Worm (Caenorhabditis elegans) whole organism, L3 larva: Measurements from ENCODE around the gene F26F4.6.
A peak's percentile ranks its signal among the peaks of the same experiment; 100 is the strongest.

ENCODE experiments used
- R02D3.7 ChIP-seq: fragments of 150-350 bp; optimal IDR thresholded peaks from 2 replicates; lab custom pipeline; 2014; ENCODE audit warnings: missing biosample characterization, missing genetic modification characterization
- ZK546.5 ChIP-seq: sonication (generic microtip); optimal IDR thresholded peaks from 2 replicates; lab custom pipeline; 2017; ENCODE audit warnings: missing biosample characterization, missing genetic modification characterization
- aly-2 ChIP-seq: fragments of 150-350 bp; optimal IDR thresholded peaks from 2 replicates; lab custom pipeline; 2014; ENCODE audit warnings: missing biosample characterization, missing genetic modification characterization
- ceh-16 ChIP-seq: sonication (generic microtip); optimal IDR thresholded peaks from 2 replicates; lab custom pipeline; 2017; ENCODE audit warnings: missing biosample characterization, missing genetic modification characterization
- ceh-28 ChIP-seq: fragments of 150-350 bp; optimal IDR thresholded peaks from 2 replicates; lab custom pipeline; 2014; ENCODE audit warnings: missing biosample characterization, missing genetic modification reagents, missing genetic modification characterization
- ceh-82 ChIP-seq: fragments of 150-350 bp; optimal IDR thresholded peaks from 2 replicates; lab custom pipeline; 2014; ENCODE audit warnings: missing biosample characterization, missing genetic modification characterization
- ceh-9 ChIP-seq: sonication (generic microtip); optimal IDR thresholded peaks from 2 replicates; lab custom pipeline; 2018; ENCODE audit warnings: missing biosample characterization, missing genetic modification characterization
- egl-5 ChIP-seq: fragments of 150-350 bp; optimal IDR thresholded peaks from 2 replicates; lab custom pipeline; 2017; ENCODE audit warnings: missing biosample characterization, missing genetic modification reagents, missing genetic modification characterization, inconsistent platforms
- elt-2 ChIP-seq: sonication (generic microtip); optimal IDR thresholded peaks from 2 replicates; lab custom pipeline; 2016; ENCODE audit warnings: missing genetic modification reagents, mild to moderate bottlenecking, missing genetic modification characterization, missing compliant biosample characterization
- elt-3 ChIP-seq, 3 experiments: fragments of 150-350 bp in 1 of 3; sonication (generic microtip) in 2 of 3; optimal IDR thresholded peaks; 2 replicates in 2 of 3; 4 replicates in 1 of 3; lab custom pipeline; 2014 to 2017; ENCODE audit warnings: missing biosample characterization in 3 of 3, missing genetic modification characterization in 3 of 3
- fkh-10 ChIP-seq: sonication (generic microtip); optimal IDR thresholded peaks from 2 replicates; lab custom pipeline; 2017; ENCODE audit warnings: missing biosample characterization, missing genetic modification reagents, missing genetic modification characterization
- fkh-2 ChIP-seq: fragments of 150-350 bp; optimal IDR thresholded peaks from 2 replicates; lab custom pipeline; 2014; ENCODE audit warnings: missing biosample characterization, missing genetic modification reagents, missing genetic modification characterization
- fos-1 ChIP-seq: fragments of 150-350 bp; optimal IDR thresholded peaks from 2 replicates; lab custom pipeline; 2014; ENCODE audit warnings: missing biosample characterization, missing genetic modification characterization
- hmg-11 ChIP-seq: sonication (generic microtip); optimal IDR thresholded peaks from 2 replicates; lab custom pipeline; 2016; ENCODE audit warnings: missing genetic modification characterization, missing compliant biosample characterization
- jun-1 ChIP-seq: fragments of 150-350 bp; optimal IDR thresholded peaks from 2 replicates; lab custom pipeline; 2014; ENCODE audit warnings: missing biosample characterization, missing genetic modification reagents, missing genetic modification characterization
- lin-15B ChIP-seq: fragments of 150-350 bp; optimal IDR thresholded peaks from 2 replicates; lab custom pipeline; 2014; ENCODE audit warnings: missing biosample characterization, missing genetic modification characterization
- lin-39 ChIP-seq: fragments of 150-350 bp; optimal IDR thresholded peaks from 2 replicates; lab custom pipeline; 2018; ENCODE audit warnings: missing biosample characterization, missing genetic modification reagents, missing genetic modification characterization
- lsy-12 ChIP-seq: sonication (generic microtip); optimal IDR thresholded peaks from 2 replicates; lab custom pipeline; 2016; ENCODE audit warnings: mild to moderate bottlenecking, missing genetic modification characterization, missing compliant biosample characterization
- mdl-1 ChIP-seq: fragments of 150-350 bp; optimal IDR thresholded peaks from 2 replicates; lab custom pipeline; 2014; ENCODE audit warnings: missing biosample characterization, missing genetic modification characterization
- nfya-1 ChIP-seq: sonication (generic microtip); optimal IDR thresholded peaks from 2 replicates; lab custom pipeline; 2017; ENCODE audit warnings: missing genetic modification characterization, mild to moderate bottlenecking, missing compliant biosample characterization, antibody characterized with exemption, moderate library complexity; ENCODE audit not compliant: insufficient read depth
- nhr-11 ChIP-seq: fragments of 150-350 bp; optimal IDR thresholded peaks from 2 replicates; lab custom pipeline; 2014; ENCODE audit warnings: missing biosample characterization, missing genetic modification characterization
- nhr-12 ChIP-seq: fragments of 150-350 bp; optimal IDR thresholded peaks from 2 replicates; lab custom pipeline; 2014; ENCODE audit warnings: missing biosample characterization, missing genetic modification characterization
- nhr-23 ChIP-seq: fragments of 150-350 bp; optimal IDR thresholded peaks from 2 replicates; lab custom pipeline; 2014; ENCODE audit warnings: missing biosample characterization, missing genetic modification reagents, missing genetic modification characterization
- nhr-43 ChIP-seq: sonication (generic microtip); optimal IDR thresholded peaks from 2 replicates; lab custom pipeline; 2016; ENCODE audit warnings: mild to moderate bottlenecking, missing genetic modification characterization, missing compliant biosample characterization; ENCODE audit not compliant: poor library complexity, severe bottlenecking
- nhr-67 ChIP-seq: fragments of 150-350 bp; optimal IDR thresholded peaks from 2 replicates; lab custom pipeline; 2014; ENCODE audit warnings: missing biosample characterization, missing genetic modification characterization
- nhr-77 ChIP-seq: fragments of 150-350 bp; optimal IDR thresholded peaks from 2 replicates; lab custom pipeline; 2014; ENCODE audit warnings: missing biosample characterization, missing genetic modification characterization
- pha-4 ChIP-seq: fragments of 150-350 bp; optimal IDR thresholded peaks from 2 replicates; lab custom pipeline; 2014; ENCODE audit warnings: missing biosample characterization, missing genetic modification reagents, missing genetic modification characterization
- pqm-1 ChIP-seq: fragments of 150-350 bp; optimal IDR thresholded peaks from 2 replicates; lab custom pipeline; 2017; ENCODE audit warnings: missing biosample characterization, missing genetic modification characterization, inconsistent platforms
- sea-2 ChIP-seq: fragments of 150-350 bp; sonication (generic microtip); optimal IDR thresholded peaks from 4 replicates; lab custom pipeline; 2014; ENCODE audit warnings: missing biosample characterization, missing genetic modification reagents, missing genetic modification characterization
- skn-1 ChIP-seq: fragments of 150-350 bp; optimal IDR thresholded peaks from 2 replicates; lab custom pipeline; 2014; ENCODE audit warnings: missing biosample characterization, missing genetic modification characterization
- snpc-4 ChIP-seq: fragments of 150-350 bp; optimal IDR thresholded peaks from 2 replicates; lab custom pipeline; 2014; ENCODE audit warnings: missing biosample characterization, missing genetic modification characterization
- unc-62 ChIP-seq: fragments of 150-350 bp; sonication (generic microtip); optimal IDR thresholded peaks from 4 replicates; lab custom pipeline; 2014; ENCODE audit warnings: missing biosample characterization, missing genetic modification reagents, missing genetic modification characterization
- ztf-11 ChIP-seq: fragments of 150-350 bp; optimal IDR thresholded peaks from 2 replicates; lab custom pipeline; 2014; ENCODE audit warnings: missing biosample characterization, missing genetic modification characterization

F26F4.6 gene

ce11 chrIII:4910956-4911355 is 17.5 kb upstream of the F26F4.6 start, which contains the start of gene F26F4.2:
F26F4.2 (plus strand) TSS chrIII:4911256.
- TF ChIP-seq nhr-23 (tag; lab: Kevin White, UChicago) = no peak
- no peak for TF ChIP-seq pha-4 (tag; lab: Kevin White, UChicago)

- TF ChIP-seq nhr-11 (tag; lab: Kevin White, UChicago) (no peak), nhr-43 (tag; lab: Kevin White, UChicago) (no peak), pqm-1 (tag; lab: Kevin White, UChicago) (no peak), R02D3.7 (tag; lab: Kevin White, UChicago) (no peak), ceh-16 (tag; lab: Kevin White, UChicago) (no peak), ceh-9 (tag; lab: Kevin White, UChicago) (no peak), nhr-23 (tag; lab: Kevin White, UChicago) (no peak), unc-62 (GFP tag; lab: Kevin White, UChicago) (no peak), lin-15B (tag; lab: Kevin White, UChicago) (no peak), ceh-28 (tag; lab: Kevin White, UChicago) (no peak), lin-39 (tag; lab: Kevin White, UChicago) (no peak)
- TF ChIP-seq, all 47 proteins: peak for 0
Measured at ce11 chrIII:4909938-4910337, 16.5 kb upstream of the F26F4.6 start, which contains the start of gene F26F4.12. F26F4.12 (minus strand) TSS chrIII:4910038.

- no peak for TF ChIP-seq fkh-10 (GFP tag; lab: Kevin White, UChicago)
- TF ChIP-seq nhr-77 (tag; lab: Kevin White, UChicago) = no peak
- TF ChIP-seq lin-15B (tag; lab: Kevin White, UChicago) = no peak
- TF ChIP-seq fos-1 = no peak
Measured at ce11 chrIII:4906896-4907295, 13.5 kb upstream of the F26F4.6 start, which contains the start of gene rom-1. rom-1 (plus strand) TSS chrIII:4907196.

ce11 chrIII:4906365-4906764 is 12.9 kb upstream of the F26F4.6 start:
- TF ChIP-seq elt-3 (tag; optimal IDR thresholded peaks at IDR 0.05; lab: Kevin White, UChicago) (peak in 1 of 3 experiments; percentile 40), elt-2 (peak; percentile 64), fkh-2 (tag; lab: Kevin White, UChicago) (no peak), pha-4 (tag; lab: Kevin White, UChicago) (peak; percentile 24), snpc-4 (tag; lab: Kevin White, UChicago) (peak; percentile 26), pqm-1 (tag; lab: Kevin White, UChicago) (peak; percentile 2), lsy-12 (no peak), jun-1 (peak; percentile 44)

ce11 chrIII:4905405-4905804 is 12.0 kb upstream of the F26F4.6 start, which contains the start of gene F26F4.8:
F26F4.8 (minus strand) TSS chrIII:4905473.
- TF ChIP-seq nhr-77 (tag; lab: Kevin White, UChicago) (no peak), fos-1 (no peak), ceh-82 (tag; lab: Kevin White, UChicago) (no peak), nhr-23 (tag; lab: Kevin White, UChicago) (no peak), skn-1 (no peak), ztf-11 (no peak), sea-2 (GFP tag; lab: Kevin White, UChicago) (no peak), lin-15B (tag; lab: Kevin White, UChicago) (peak; percentile 42), lsy-12 (no peak), mdl-1 (tag; lab: Kevin White, UChicago) (no peak), jun-1 (no peak), pqm-1 (tag; lab: Kevin White, UChicago) (no peak), unc-62 (GFP tag; lab: Kevin White, UChicago) (no peak), aly-2 (no peak), nhr-12 (tag; lab: Kevin White, UChicago) (no peak), hmg-11 (tag; lab: Kevin White, UChicago) (no peak), nfya-1 (tag; lab: Kevin White, UChicago) (peak; percentile 52), pha-4 (tag; lab: Kevin White, UChicago) (peak; percentile 14), egl-5 (no peak)

ce11 chrIII:4903784-4904183 is 10.3 kb upstream of the F26F4.6 start, which contains the start of gene kbp-2:
kbp-2 (minus strand) TSS chrIII:4903884.
- TF ChIP-seq pha-4 (tag; lab: Kevin White, UChicago) (no peak), nhr-11 (tag; lab: Kevin White, UChicago) (no peak), lin-15B (tag; lab: Kevin White, UChicago) (no peak), elt-2 (no peak), pqm-1 (tag; lab: Kevin White, UChicago) (no peak), ZK546.5 (tag; lab: Kevin White, UChicago) (no peak), nhr-67 (no peak), nhr-23 (tag; lab: Kevin White, UChicago) (no peak), lsy-12 (no peak), skn-1 (no peak)
